Worm (Caenorhabditis elegans) whole organism, late embryonic: ENCODE measurements around the gene F17H10.1.

Experiments
- C08G9.2 ChIP-seq: sonication (generic microtip); optimal IDR thresholded peaks from 2 replicates; lab custom pipeline; 2016; ENCODE audit warnings: mild to moderate bottlenecking, missing genetic modification characterization, moderate library complexity, missing compliant biosample characterization
- C38D4.7 ChIP-seq: fragments of 200-800 bp; sonication (Bioruptor generic); optimal IDR thresholded peaks from 2 replicates; lab custom pipeline; 2018; ENCODE audit warnings: mild to moderate bottlenecking, missing genetic modification characterization, moderate library complexity, missing compliant biosample characterization
- F13H6.1 ChIP-seq: sonication (generic microtip); optimal IDR thresholded peaks from 2 replicates; lab custom pipeline; 2016; ENCODE audit warnings: missing genetic modification characterization, missing compliant biosample characterization
- T23F11.4 ChIP-seq: fragments of 200-800 bp; sonication (Bioruptor generic); optimal IDR thresholded peaks from 2 replicates; lab custom pipeline; 2018; ENCODE audit warnings: mild to moderate bottlenecking, missing genetic modification characterization, missing compliant biosample characterization
- ahr-1 ChIP-seq: sonication (generic microtip); optimal IDR thresholded peaks from 2 replicates; lab custom pipeline; 2016; ENCODE audit warnings: missing genetic modification characterization, missing compliant biosample characterization
- ama-1 ChIP-seq: fragments of 150-350 bp; optimal IDR thresholded peaks from 2 replicates; lab custom pipeline; 2014
- ceh-14 ChIP-seq: sonication (generic microtip); optimal IDR thresholded peaks from 2 replicates; lab custom pipeline; 2016; ENCODE audit warnings: missing genotype, missing genetic modification characterization, missing compliant biosample characterization
- ceh-18 ChIP-seq: sonication (generic microtip); optimal IDR thresholded peaks from 2 replicates; lab custom pipeline; 2016; ENCODE audit warnings: missing genetic modification characterization, missing compliant biosample characterization
- ceh-19 ChIP-seq: fragments of 200-800 bp; sonication (Bioruptor generic); optimal IDR thresholded peaks from 2 replicates; lab custom pipeline; 2018; ENCODE audit warnings: mild to moderate bottlenecking, missing genetic modification characterization, missing compliant biosample characterization
- ceh-2 ChIP-seq: sonication (generic microtip); optimal IDR thresholded peaks from 2 replicates; lab custom pipeline; 2016; ENCODE audit warnings: missing genotype, missing genetic modification characterization, missing compliant biosample characterization
- ceh-22 ChIP-seq: sonication (generic microtip); optimal IDR thresholded peaks from 2 replicates; lab custom pipeline; 2017; ENCODE audit warnings: missing biosample characterization, missing genetic modification characterization
- ceh-31 ChIP-seq: sonication (generic microtip); optimal IDR thresholded peaks from 2 replicates; lab custom pipeline; 2016; ENCODE audit warnings: missing genetic modification characterization, missing compliant biosample characterization
- ceh-34 ChIP-seq: sonication (generic microtip); optimal IDR thresholded peaks from 2 replicates; lab custom pipeline; 2016; ENCODE audit warnings: mild to moderate bottlenecking, missing genetic modification characterization, missing compliant biosample characterization
- ceh-48 ChIP-seq: sonication (generic microtip); optimal IDR thresholded peaks from 2 replicates; lab custom pipeline; 2016; ENCODE audit warnings: missing genetic modification characterization, inconsistent platforms, missing compliant biosample characterization
- ceh-6 ChIP-seq: fragments of 200-800 bp; sonication (Bioruptor generic); optimal IDR thresholded peaks from 2 replicates; lab custom pipeline; 2018; ENCODE audit warnings: mild to moderate bottlenecking, missing genetic modification characterization, missing compliant biosample characterization
- che-1 ChIP-seq: sonication (generic microtip); optimal IDR thresholded peaks from 2 replicates; lab custom pipeline; 2016; ENCODE audit warnings: mild to moderate bottlenecking, missing genetic modification characterization, missing compliant biosample characterization
- dmd-4 ChIP-seq: sonication (generic microtip); optimal IDR thresholded peaks from 2 replicates; lab custom pipeline; 2016; ENCODE audit warnings: borderline replicate concordance, missing genetic modification characterization, missing compliant biosample characterization
- elt-2 ChIP-seq: sonication (generic microtip); optimal IDR thresholded peaks from 2 replicates; lab custom pipeline; 2016; ENCODE audit warnings: missing genetic modification reagents, missing genetic modification characterization, missing compliant biosample characterization
- elt-4 ChIP-seq: sonication (generic microtip); optimal IDR thresholded peaks from 2 replicates; lab custom pipeline; 2016; ENCODE audit warnings: missing genetic modification characterization, missing compliant biosample characterization
- ets-4 ChIP-seq: sonication (generic microtip); optimal IDR thresholded peaks from 2 replicates; lab custom pipeline; 2016; ENCODE audit warnings: missing genetic modification characterization, missing compliant biosample characterization
- eyg-1 ChIP-seq: sonication (generic microtip); optimal IDR thresholded peaks from 2 replicates; lab custom pipeline; 2016; ENCODE audit warnings: missing genotype, missing genetic modification characterization, missing compliant biosample characterization
- fkh-10 ChIP-seq: fragments of 150-350 bp; optimal IDR thresholded peaks from 2 replicates; lab custom pipeline; 2014; ENCODE audit warnings: missing biosample characterization, missing genetic modification reagents, missing genetic modification characterization
- hlh-13 ChIP-seq: fragments of 200-800 bp; sonication (Bioruptor generic); optimal IDR thresholded peaks from 2 replicates; lab custom pipeline; 2018; ENCODE audit warnings: mild to moderate bottlenecking, missing genetic modification characterization, missing compliant biosample characterization
- hlh-15 ChIP-seq: sonication (generic microtip); optimal IDR thresholded peaks from 2 replicates; lab custom pipeline; 2016; ENCODE audit warnings: missing genetic modification characterization, missing compliant biosample characterization
- hlh-30 ChIP-seq: sonication (generic microtip); optimal IDR thresholded peaks from 2 replicates; lab custom pipeline; 2017; ENCODE audit warnings: antibody characterized with exemption, missing genetic modification characterization, missing compliant biosample characterization; ENCODE audit not compliant: insufficient read depth
- hlh-6 ChIP-seq: sonication (generic microtip); optimal IDR thresholded peaks from 2 replicates; lab custom pipeline; 2016; ENCODE audit warnings: missing genotype, missing genetic modification characterization, missing compliant biosample characterization
- madf-2 ChIP-seq: sonication (generic microtip); optimal IDR thresholded peaks from 2 replicates; lab custom pipeline; 2017; ENCODE audit warnings: missing genetic modification characterization, missing compliant biosample characterization
- mec-3 ChIP-seq: sonication (generic microtip); optimal IDR thresholded peaks from 2 replicates; lab custom pipeline; 2016; ENCODE audit warnings: borderline replicate concordance, missing genetic modification characterization, missing compliant biosample characterization
- nfya-1 ChIP-seq: sonication (generic microtip); optimal IDR thresholded peaks from 2 replicates; lab custom pipeline; 2017; ENCODE audit warnings: missing genetic modification characterization, mild to moderate bottlenecking, missing compliant biosample characterization, antibody characterized with exemption, moderate library complexity
- nhr-232 ChIP-seq: sonication (generic microtip); optimal IDR thresholded peaks from 2 replicates; lab custom pipeline; 2016; ENCODE audit warnings: missing genetic modification characterization, missing compliant biosample characterization
- npax-4 ChIP-seq: sonication (generic microtip); optimal IDR thresholded peaks from 2 replicates; lab custom pipeline; 2016; ENCODE audit warnings: missing genetic modification characterization, missing compliant biosample characterization
- odd-2 ChIP-seq: sonication (generic microtip); optimal IDR thresholded peaks from 2 replicates; lab custom pipeline; 2017; ENCODE audit warnings: antibody characterized with exemption, mild to moderate bottlenecking, missing genetic modification characterization, missing compliant biosample characterization
- pat-9 ChIP-seq: fragments of 200-800 bp; sonication (Bioruptor generic); optimal IDR thresholded peaks from 2 replicates; lab custom pipeline; 2018; ENCODE audit warnings: mild to moderate bottlenecking, missing genetic modification characterization, moderate library complexity, missing compliant biosample characterization
- pha-2 ChIP-seq: sonication (generic microtip); optimal IDR thresholded peaks from 2 replicates; lab custom pipeline; 2017; ENCODE audit warnings: mild to moderate bottlenecking, missing genetic modification characterization, missing compliant biosample characterization
- pha-4 ChIP-seq: fragments of 150-350 bp; optimal IDR thresholded peaks from 2 replicates; lab custom pipeline; 2018; ENCODE audit warnings: missing biosample characterization, missing genetic modification reagents, missing genetic modification characterization
- pros-1 ChIP-seq: fragments of 150-350 bp; optimal IDR thresholded peaks from 2 replicates; lab custom pipeline; 2014; ENCODE audit warnings: missing biosample characterization, missing genetic modification reagents, missing genetic modification characterization
- ref-2 ChIP-seq: sonication (generic microtip); optimal IDR thresholded peaks from 2 replicates; lab custom pipeline; 2016; ENCODE audit warnings: missing genetic modification characterization, missing compliant biosample characterization
- rnt-1 ChIP-seq: sonication (generic microtip); optimal IDR thresholded peaks from 2 replicates; lab custom pipeline; 2016; ENCODE audit warnings: missing genetic modification characterization, missing compliant biosample characterization
- sdc-2 ChIP-seq: sonication (generic microtip); optimal IDR thresholded peaks from 2 replicates; lab custom pipeline; 2016; ENCODE audit warnings: missing genotype, missing genetic modification characterization, missing compliant biosample characterization
- sox-2 ChIP-seq: fragments of 200-800 bp; sonication (Bioruptor generic); IDR thresholded peaks from 2 replicates; pipeline ENCODE4 v1.3.6; 2022; ENCODE audit warnings: missing genetic modification reagents, missing genetic modification characterization, missing compliant biosample characterization
- sox-4 ChIP-seq: sonication (generic microtip); optimal IDR thresholded peaks from 2 replicates; lab custom pipeline; 2017; ENCODE audit warnings: mild to moderate bottlenecking, missing genetic modification characterization, inconsistent platforms, missing compliant biosample characterization
- syd-9 ChIP-seq: sonication (generic microtip); optimal IDR thresholded peaks from 2 replicates; lab custom pipeline; 2016; ENCODE audit warnings: mild to moderate bottlenecking, missing genetic modification characterization, moderate library complexity, missing compliant biosample characterization
- tbx-2 ChIP-seq: sonication (generic microtip); optimal IDR thresholded peaks from 2 replicates; lab custom pipeline; 2016; ENCODE audit warnings: missing genetic modification characterization, missing compliant biosample characterization
- tbx-7 ChIP-seq: sonication (generic microtip); optimal IDR thresholded peaks from 2 replicates; lab custom pipeline; 2016; ENCODE audit warnings: missing genotype, missing genetic modification characterization, missing compliant biosample characterization
- ttx-3 ChIP-seq: sonication (generic microtip); optimal IDR thresholded peaks from 2 replicates; lab custom pipeline; 2016; ENCODE audit warnings: missing genetic modification reagents, missing genetic modification characterization, missing compliant biosample characterization
- zip-5 ChIP-seq: sonication (generic microtip); optimal IDR thresholded peaks from 2 replicates; lab custom pipeline; 2016; ENCODE audit warnings: missing genetic modification characterization, missing compliant biosample characterization
- ztf-16 ChIP-seq: sonication (generic microtip); optimal IDR thresholded peaks from 2 replicates; lab custom pipeline; 2017; ENCODE audit warnings: missing genetic modification characterization, missing compliant biosample characterization

The F17H10.1 gene

DNA sequence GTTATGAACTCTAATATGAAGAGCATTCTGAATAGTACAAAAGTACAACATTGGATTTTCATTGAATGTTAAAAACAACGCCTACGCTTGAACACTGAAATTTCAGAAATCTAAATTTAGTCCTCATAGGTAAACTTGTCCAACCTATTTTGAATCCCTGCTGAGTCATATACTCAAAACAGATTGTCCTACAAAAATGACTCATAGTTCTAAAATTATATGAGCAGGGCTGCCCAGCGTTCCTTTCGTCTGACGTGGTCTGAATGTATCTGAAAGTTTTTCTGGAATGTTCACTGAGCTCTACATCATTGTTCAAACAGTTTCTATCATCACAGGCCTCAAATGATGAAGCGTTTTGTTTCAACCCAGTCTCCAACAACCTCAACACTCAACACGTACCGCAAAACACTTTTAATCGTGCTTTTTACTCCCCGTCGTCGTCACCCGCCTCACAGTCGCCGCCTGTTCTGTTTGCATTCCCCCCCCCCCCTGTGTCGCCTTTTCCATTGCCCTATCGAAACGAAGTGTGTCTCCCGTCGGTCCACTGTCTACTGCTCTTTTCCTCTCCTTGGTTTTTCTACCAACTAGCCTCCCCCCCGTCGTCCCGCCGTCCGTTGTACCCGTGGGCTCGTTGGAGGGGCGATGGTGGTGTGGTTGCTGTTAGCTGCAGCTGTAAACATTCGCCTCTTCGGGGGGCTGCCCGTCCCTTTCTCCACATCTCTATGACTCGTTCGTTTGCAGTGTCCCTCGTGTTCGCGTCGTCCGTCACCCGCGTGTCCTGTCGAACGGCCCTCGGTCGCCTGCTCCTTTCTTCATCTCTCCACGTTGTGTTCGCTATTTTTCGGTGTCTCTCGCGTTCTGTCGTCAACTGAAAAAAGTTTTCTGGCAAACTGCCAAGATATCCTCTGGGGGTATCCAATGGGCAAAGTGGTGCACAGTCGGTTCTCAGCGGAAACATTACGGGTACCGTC lies 39.0 kb downstream of the F17H10.1 start:
- peak; percentile 15 for TF ChIP-seq F13H6.1 (tag; lab: Kevin White, UChicago)
- TF ChIP-seq sox-4 (tag; lab: Kevin White, UChicago), result no peak
- peak; percentile 18 for TF ChIP-seq ceh-14
- peak; percentile 38 for TF ChIP-seq ref-2 (tag; lab: Kevin White, UChicago)
- TF ChIP-seq ceh-6 (GFP tag; lab: Kevin White, UChicago), result peak; percentile 46
- TF ChIP-seq nfya-1, result peak; percentile 36
- TF ChIP-seq pros-1 (tag; lab: Kevin White, UChicago), result peak; percentile 60
- peak; percentile 78 for TF ChIP-seq tbx-2 (tag; lab: Kevin White, UChicago)
- TF ChIP-seq sdc-2 (tag; lab: Kevin White, UChicago), result peak; percentile 58
- TF ChIP-seq eyg-1, result peak; percentile 56
- no peak for TF ChIP-seq ceh-48 (tag; lab: Kevin White, UChicago)
- peak; percentile 20 for TF ChIP-seq ets-4 (tag; lab: Kevin White, UChicago)
- no peak for TF ChIP-seq hlh-13 (GFP tag; lab: Kevin White, UChicago)
- TF ChIP-seq odd-2, result no peak
- no peak for TF ChIP-seq C38D4.7
- TF ChIP-seq hlh-6 (tag; lab: Kevin White, UChicago), result peak; percentile 58
- TF ChIP-seq npax-4 (tag; lab: Kevin White, UChicago), result no peak
- peak; percentile 20 for TF ChIP-seq T23F11.4 (GFP tag; lab: Kevin White, UChicago)
- TF ChIP-seq fkh-10 (GFP tag; lab: Kevin White, UChicago), result no peak
- TF ChIP-seq sox-2 (GFP tag; lab: Robert Waterston, UW), result peak; percentile 9; the same call in 1 of the 2 replicates
- TF ChIP-seq elt-4 (tag; lab: Kevin White, UChicago), result peak; percentile 67
- peak; percentile 47 for TF ChIP-seq ceh-18 (tag; lab: Kevin White, UChicago)
- peak; percentile 86 for TF ChIP-seq ama-1 (lab: Kevin White, UChicago)
- TF ChIP-seq mec-3 (tag; lab: Kevin White, UChicago), result no peak
- TF ChIP-seq C08G9.2 (tag; lab: Kevin White, UChicago), result peak; percentile 10
- TF ChIP-seq ceh-34 (tag; lab: Kevin White, UChicago), result peak; percentile 92
- TF ChIP-seq dmd-4 (tag; lab: Kevin White, UChicago), result peak; percentile 68
- peak; percentile 34 for TF ChIP-seq nhr-232
- peak; percentile 51 for TF ChIP-seq rnt-1 (tag; lab: Kevin White, UChicago)
- TF ChIP-seq zip-5 (tag; lab: Kevin White, UChicago), result no peak
- TF ChIP-seq ceh-31 (tag; lab: Kevin White, UChicago), result peak; percentile 77
- TF ChIP-seq ceh-2, result peak; percentile 77
- TF ChIP-seq ceh-19 (GFP tag; lab: Kevin White, UChicago), result peak; percentile 57
- TF ChIP-seq ceh-22 (tag; lab: Kevin White, UChicago), result peak; percentile 65
- TF ChIP-seq elt-2 (tag; lab: Kevin White, UChicago), result peak; percentile 16
- TF ChIP-seq hlh-30, result peak; percentile 79
- no peak for TF ChIP-seq pha-2 (tag; lab: Kevin White, UChicago)
- TF ChIP-seq pha-4 (tag; lab: Kevin White, UChicago), result no peak

ce11 chrX:13144975-13145618 lies 40.1 kb downstream of the F17H10.1 start:
- peak; percentile 42 for TF ChIP-seq ztf-16
- TF ChIP-seq zip-5 (tag; lab: Kevin White, UChicago), result no peak
- TF ChIP-seq pat-9 (tag; lab: Kevin White, UChicago), result peak; percentile 62
- peak; percentile 91 for TF ChIP-seq ref-2 (tag; lab: Kevin White, UChicago)
- TF ChIP-seq C08G9.2 (tag; lab: Kevin White, UChicago), result peak; percentile 67
- TF ChIP-seq rnt-1 (tag; lab: Kevin White, UChicago), result peak; percentile 93
- peak; percentile 36 for TF ChIP-seq madf-2 (tag; lab: Kevin White, UChicago)
- peak; percentile 17 for TF ChIP-seq tbx-7 (tag; lab: Kevin White, UChicago)
- TF ChIP-seq hlh-30, result peak; percentile 99
- TF ChIP-seq syd-9 (tag; lab: Kevin White, UChicago), result peak; percentile 80
- TF ChIP-seq hlh-13 (GFP tag; lab: Kevin White, UChicago), result no peak
- TF ChIP-seq ttx-3, result peak; percentile 27
- TF ChIP-seq nhr-232, result no peak
- no peak for TF ChIP-seq mec-3 (tag; lab: Kevin White, UChicago)
- TF ChIP-seq F13H6.1 (tag; lab: Kevin White, UChicago), result peak; percentile 78
- TF ChIP-seq che-1 (tag; lab: Kevin White, UChicago), result peak; percentile 47
- peak; percentile 38 for TF ChIP-seq ceh-6 (GFP tag; lab: Kevin White, UChicago)
- no peak for TF ChIP-seq ahr-1
- TF ChIP-seq hlh-6 (tag; lab: Kevin White, UChicago), result peak; percentile 71
- no peak for TF ChIP-seq elt-2 (tag; lab: Kevin White, UChicago)
- TF ChIP-seq hlh-15 (tag; lab: Kevin White, UChicago), result no peak
